Fruit fly (Drosophila melanogaster) whole organism, embryonic: ENCODE data around the gene CG43346.

Experiments
- Abd-B ChIP-seq: fragments of 200-800 bp; sonication (Bioruptor generic); optimal IDR thresholded peaks from 2 replicates; lab custom pipeline; 2018; ENCODE audit warnings: missing biosample characterization, mild to moderate bottlenecking, missing genetic modification characterization, moderate library complexity
- Atf3 ChIP-seq: fragments of 200-800 bp; sonication (Bioruptor generic); optimal IDR thresholded peaks from 3 replicates; lab custom pipeline; 2016; ENCODE audit warnings: missing biosample characterization, missing genetic modification characterization
- CG10147 ChIP-seq: fragments of 200-800 bp; sonication (Bioruptor generic); optimal IDR thresholded peaks from 2 replicates; lab custom pipeline; 2019; ENCODE audit warnings: missing biosample characterization, mild to moderate bottlenecking, missing genetic modification characterization, moderate library complexity
- CG11398 ChIP-seq: fragments of 200-800 bp; sonication (Bioruptor generic); optimal IDR thresholded peaks from 2 replicates; lab custom pipeline; 2016; ENCODE audit warnings: missing biosample characterization, missing genetic modification characterization
- CG12659 ChIP-seq: fragments of 200-800 bp; sonication (Bioruptor generic); optimal IDR thresholded peaks from 3 replicates; lab custom pipeline; 2017; ENCODE audit warnings: mild to moderate bottlenecking, missing biosample characterization, missing genetic modification reagents, missing genetic modification characterization
- CG12744 ChIP-seq: fragments of 200-800 bp; sonication (Bioruptor generic); optimal IDR thresholded peaks from 2 replicates; lab custom pipeline; 2016; ENCODE audit warnings: missing biosample characterization, missing genetic modification characterization
- CG18476 ChIP-seq: fragments of 200-800 bp; sonication (Bioruptor generic); optimal IDR thresholded peaks from 2 replicates; lab custom pipeline; 2016; ENCODE audit warnings: missing biosample characterization, mild to moderate bottlenecking, missing genetic modification characterization
- CG2116 ChIP-seq: fragments of 200-800 bp; sonication (Bioruptor generic); optimal IDR thresholded peaks from 3 replicates; lab custom pipeline; 2018; ENCODE audit warnings: missing biosample characterization, mild to moderate bottlenecking, missing genetic modification characterization
- CG31441 ChIP-seq: fragments of 200-800 bp; sonication (Bioruptor generic); IDR thresholded peaks from 2 replicates; pipeline ENCODE4 v1.3.6; 2022; ENCODE audit warnings: missing biosample characterization, missing genetic modification characterization
- CG32532 ChIP-seq: fragments of 200-800 bp; sonication (Bioruptor generic); IDR thresholded peaks from 2 replicates; pipeline ENCODE4 v1.3.6; 2022; ENCODE audit warnings: missing biosample characterization, missing genetic modification characterization
- CG34376 ChIP-seq: fragments of 200-800 bp; sonication (Bioruptor generic); optimal IDR thresholded peaks from 2 replicates; lab custom pipeline; 2018; ENCODE audit warnings: missing biosample characterization, mild to moderate bottlenecking, missing genetic modification characterization
- CG3726 ChIP-seq: fragments of 200-800 bp; sonication (Bioruptor generic); IDR thresholded peaks from 3 replicates; pipeline ENCODE4, ENCODE4 v1.3.6; 2022; ENCODE audit warnings: missing biosample characterization, missing genetic modification characterization
- CG43689 ChIP-seq: fragments of 200-800 bp; sonication (Bioruptor generic); IDR thresholded peaks from 2 replicates; pipeline ENCODE4 v1.3.6; 2022; ENCODE audit warnings: missing biosample characterization, missing genetic modification characterization
- CG4424 ChIP-seq: fragments of 200-800 bp; sonication (Bioruptor generic); optimal IDR thresholded peaks from 3 replicates; lab custom pipeline; 2016; ENCODE audit warnings: missing biosample characterization, missing genetic modification characterization
- CG7928 ChIP-seq: fragments of 200-800 bp; sonication (Bioruptor generic); optimal IDR thresholded peaks from 2 replicates; lab custom pipeline; 2017; ENCODE audit warnings: missing biosample characterization, mild to moderate bottlenecking, missing genetic modification characterization
- CG7963 ChIP-seq: fragments of 200-800 bp; sonication (Bioruptor generic); IDR thresholded peaks from 3 replicates; pipeline ENCODE4 v1.3.6; 2022; ENCODE audit warnings: missing biosample characterization, missing genetic modification characterization; ENCODE audit not compliant: partially characterized antibody
- CG8290 ChIP-seq, 3 experiments: fragments of 200-800 bp; sonication (Bioruptor generic); optimal IDR thresholded peaks; 2 replicates each; lab custom pipeline; 2016 to 2019; ENCODE audit warnings: missing biosample characterization in 3 of 3, missing genetic modification characterization in 3 of 3, mild to moderate bottlenecking in 2 of 3, moderate library complexity in 1 of 3
- CG9797 ChIP-seq: fragments of 200-800 bp; sonication (Bioruptor generic); optimal IDR thresholded peaks from 3 replicates; lab custom pipeline; 2018; ENCODE audit warnings: missing biosample characterization, mild to moderate bottlenecking, missing genetic modification characterization
- CG9817 ChIP-seq: fragments of 200-800 bp; sonication (Bioruptor generic); optimal IDR thresholded peaks from 2 replicates; lab custom pipeline; 2018; ENCODE audit warnings: missing biosample characterization, mild to moderate bottlenecking, missing genetic modification characterization, moderate library complexity
- CTCF ChIP-seq: fragments of 200-800 bp; sonication (Bioruptor generic); optimal IDR thresholded peaks from 2 replicates; lab custom pipeline; 2017; ENCODE audit warnings: missing biosample characterization, mild to moderate bottlenecking, missing genetic modification characterization, moderate library complexity
- Dfd ChIP-seq, 2 experiments: fragments of >200 bp; optimal IDR thresholded peaks; 2 replicates each; lab custom pipeline; 2017; ENCODE audit warnings: missing biosample characterization in 2 of 2, missing genetic modification characterization in 2 of 2
- Dip3 ChIP-seq: fragments of 200-800 bp; sonication (Bioruptor generic); optimal IDR thresholded peaks from 3 replicates; lab custom pipeline; 2016; ENCODE audit warnings: missing biosample characterization, missing genetic modification characterization
- E2f2 ChIP-seq: fragments of 200-800 bp; sonication (Bioruptor generic); IDR thresholded peaks from 2 replicates; pipeline ENCODE4 v1.3.6; 2022; ENCODE audit warnings: missing biosample characterization, missing genetic modification characterization
- Gsc ChIP-seq: fragments of 200-800 bp; sonication (Bioruptor generic); IDR thresholded peaks from 2 replicates; pipeline ENCODE4 v1.3.6; 2022; ENCODE audit warnings: missing biosample characterization, missing genetic modification characterization
- Gug ChIP-seq: fragments of 200-800 bp; sonication (Bioruptor generic); IDR thresholded peaks from 4 replicates; pipeline ENCODE4 v1.3.6; 2022; ENCODE audit warnings: missing biosample characterization, missing genetic modification characterization
- HmgD ChIP-seq: fragments of 200-800 bp; sonication (Bioruptor generic); optimal IDR thresholded peaks from 3 replicates; lab custom pipeline; 2016; ENCODE audit warnings: missing biosample characterization, missing genetic modification characterization
- Jarid2 ChIP-seq: fragments of 200-800 bp; sonication (Bioruptor generic); optimal IDR thresholded peaks from 3 replicates; lab custom pipeline; 2017; ENCODE audit warnings: mild to moderate bottlenecking, missing biosample characterization, missing genetic modification reagents, missing genetic modification characterization
- MBD-R2 ChIP-seq: fragments of 200-800 bp; sonication (Bioruptor generic); IDR thresholded peaks from 2 replicates; pipeline ENCODE4 v1.3.6; 2022; ENCODE audit warnings: missing biosample characterization, missing genetic modification characterization
- Neu2 ChIP-seq: fragments of 200-800 bp; sonication (Bioruptor generic); optimal IDR thresholded peaks from 3 replicates; lab custom pipeline; 2016; ENCODE audit warnings: missing biosample characterization, missing genetic modification characterization, borderline replicate concordance
- Taf1 ChIP-seq: fragments of 200-800 bp; sonication (Bioruptor generic); IDR thresholded peaks from 2 replicates; pipeline ENCODE4 v1.3.6; 2022; ENCODE audit warnings: missing biosample characterization, missing genetic modification characterization
- Trl ChIP-seq, 3 experiments: fragments of >200 bp in 2 of 3; fragments of 200-800 bp in 1 of 3; sonication (Bioruptor generic) in 1 of 3; optimal IDR thresholded peaks; 2 replicates in 1 of 3; 3 replicates in 2 of 3; lab custom pipeline; 2016 to 2017; ENCODE audit warnings: missing biosample characterization in 1 of 3, missing genetic modification characterization in 1 of 3
- bcd ChIP-seq: fragments of 200-800 bp; sonication (Bioruptor generic); optimal IDR thresholded peaks from 2 replicates; lab custom pipeline; 2017; ENCODE audit warnings: missing biosample characterization, mild to moderate bottlenecking, missing genetic modification characterization
- br ChIP-seq: fragments of >200 bp; optimal IDR thresholded peaks from 2 replicates; lab custom pipeline; 2017
- cato ChIP-seq: fragments of 200-800 bp; sonication (Bioruptor generic); optimal IDR thresholded peaks from 2 replicates; lab custom pipeline; 2016; ENCODE audit warnings: missing biosample characterization, missing genetic modification characterization, borderline replicate concordance
- dm ChIP-seq: fragments of 200-800 bp; sonication (Bioruptor generic); optimal IDR thresholded peaks from 3 replicates; lab custom pipeline; 2016; ENCODE audit warnings: missing biosample characterization, missing genetic modification characterization
- ewg ChIP-seq: fragments of 200-800 bp; sonication (Bioruptor generic); optimal IDR thresholded peaks from 3 replicates; lab custom pipeline; 2017; ENCODE audit warnings: mild to moderate bottlenecking, missing biosample characterization, missing genetic modification reagents, missing genetic modification characterization
- gcm ChIP-seq: fragments of 200-800 bp; sonication (Bioruptor generic); optimal IDR thresholded peaks from 2 replicates; lab custom pipeline; 2019; ENCODE audit warnings: missing biosample characterization, mild to moderate bottlenecking, missing genetic modification characterization, moderate library complexity
- gro ChIP-seq: fragments of 200-800 bp; sonication (Bioruptor generic); optimal IDR thresholded peaks from 2 replicates; lab custom pipeline; 2016; ENCODE audit warnings: missing biosample characterization, missing genetic modification characterization
- h ChIP-seq: fragments of >200 bp; optimal IDR thresholded peaks from 2 replicates; lab custom pipeline; 2017
- ham ChIP-seq: fragments of 200-800 bp; sonication (Bioruptor generic); IDR thresholded peaks from 2 replicates; pipeline ENCODE4 v1.3.6; 2022; ENCODE audit warnings: missing biosample characterization, missing genetic modification characterization
- ken ChIP-seq: fragments of 200-800 bp; sonication (Bioruptor generic); IDR thresholded peaks from 3 replicates; pipeline ENCODE4 v1.3.6; 2022; ENCODE audit warnings: missing biosample characterization, missing genetic modification characterization
- kni ChIP-seq: fragments of 200-800 bp; sonication (Bioruptor generic); optimal IDR thresholded peaks from 3 replicates; lab custom pipeline; 2017; ENCODE audit warnings: mild to moderate bottlenecking, missing biosample characterization, missing genetic modification reagents, missing genetic modification characterization
- mld ChIP-seq: fragments of 200-800 bp; sonication (Bioruptor generic); IDR thresholded peaks from 3 replicates; pipeline ENCODE4 v1.3.6; 2022; ENCODE audit warnings: missing biosample characterization, missing genetic modification characterization; ENCODE audit not compliant: partially characterized antibody
- nerfin-1 ChIP-seq: fragments of 200-800 bp; sonication (Bioruptor generic); optimal IDR thresholded peaks from 3 replicates; lab custom pipeline; 2019; ENCODE audit warnings: missing biosample characterization, mild to moderate bottlenecking, missing genetic modification characterization, moderate library complexity
- slou ChIP-seq: fragments of 200-800 bp; sonication (Bioruptor generic); optimal IDR thresholded peaks from 3 replicates; lab custom pipeline; 2016; ENCODE audit warnings: missing biosample characterization, missing genetic modification characterization
- tin ChIP-seq: fragments of 200-800 bp; sonication (Bioruptor generic); optimal IDR thresholded peaks from 3 replicates; lab custom pipeline; 2016; ENCODE audit warnings: missing biosample characterization, missing genetic modification characterization
- trh ChIP-seq: fragments of 200-800 bp; sonication (Bioruptor generic); optimal IDR thresholded peaks from 2 replicates; lab custom pipeline; 2016; ENCODE audit warnings: missing biosample characterization, missing genetic modification characterization
- tx ChIP-seq: fragments of 200-800 bp; sonication (Bioruptor generic); optimal IDR thresholded peaks from 2 replicates; lab custom pipeline; 2016; ENCODE audit warnings: missing biosample characterization, missing genetic modification characterization
- unc-4 ChIP-seq: fragments of 200-800 bp; sonication (Bioruptor generic); IDR thresholded peaks from 2 replicates; pipeline ENCODE4 v1.3.6; 2022; ENCODE audit warnings: missing biosample characterization, missing genetic modification characterization; ENCODE audit not compliant: partially characterized antibody

CG43346 gene

DNA sequence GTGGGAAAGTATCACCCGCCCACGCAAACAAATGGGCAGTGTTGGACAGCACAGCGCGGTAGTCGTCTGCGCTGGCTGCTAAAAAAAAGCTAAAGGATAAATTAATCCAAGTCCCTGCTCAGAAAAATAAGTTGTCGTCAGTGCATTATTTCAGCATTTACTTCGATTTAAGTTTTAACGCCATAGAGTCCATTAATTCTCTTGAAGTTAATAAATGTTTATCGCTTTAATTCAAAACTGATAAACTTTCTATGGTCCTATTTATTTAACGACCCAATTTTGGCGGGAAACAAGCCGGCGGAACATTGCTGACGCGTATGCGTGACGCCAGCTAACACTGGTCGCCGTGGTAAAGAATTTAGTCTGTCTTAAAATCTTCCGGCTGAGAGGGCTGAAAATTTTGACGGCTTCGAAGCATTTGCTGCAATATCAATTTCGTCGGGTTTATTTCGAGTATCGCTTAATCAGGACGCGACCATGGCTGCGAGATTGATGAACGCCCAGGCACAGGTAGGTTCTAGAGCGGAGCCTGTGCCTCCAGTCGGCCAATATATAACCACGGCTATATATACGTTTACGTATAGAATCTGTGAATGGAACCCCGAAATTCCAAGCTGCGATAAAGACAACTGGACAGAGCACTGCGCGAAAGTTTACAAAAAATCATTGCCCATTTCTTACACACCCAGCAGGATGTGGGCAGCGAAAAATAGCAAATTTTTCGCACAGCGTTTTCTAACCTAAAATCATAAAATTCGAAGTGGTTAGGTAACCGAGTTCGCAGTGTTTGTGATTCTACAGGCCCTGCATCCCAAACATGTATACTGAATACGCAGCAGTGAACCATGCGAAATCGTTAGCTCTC, at the start of gene CG43346, which contains the start of the genes mAcon1 and CG43345 (continued):
- TF ChIP-seq tx (GFP tag; lab: Kevin White, UChicago) (peak; percentile 83), mld (no peak), CG12744 (GFP tag; lab: Kevin White, UChicago) (peak; percentile 70), CG12659 (peak; percentile 90), Gsc (GFP tag; lab: Robert Waterston, UW) (0 out of 2 replicates have a peak, but pooled peaks have one; percentile 8), CG11398 (GFP tag; lab: Kevin White, UChicago) (peak; percentile 79), CG18476 (GFP tag; lab: Kevin White, UChicago) (peak; percentile 68), CG9797 (peak; percentile 61), tin (GFP tag; lab: Kevin White, UChicago) (peak; percentile 80), gcm (GFP tag; lab: Kevin White, UChicago) (no peak), Trl (optimal IDR thresholded peaks at IDR 0.05; lab: Kevin White, UChicago) (no peak), Trl (GFP tag; optimal IDR thresholded peaks at IDR 0.05; lab: Kevin White, UChicago) (peak; percentile 86), unc-4 (no peak), CG7928 (peak; percentile 57), Dfd (GFP tag; optimal IDR thresholded peaks at IDR 0.05; lab: Kevin White, UChicago) (no peak), dm (GFP tag; lab: Kevin White, UChicago) (peak; percentile 89), br (lab: Kevin White, UChicago) (no peak), Jarid2 (GFP tag; lab: Kevin White, UChicago) (no peak), kni (peak; percentile 79), Neu2 (GFP tag; lab: Kevin White, UChicago) (peak; percentile 45), Atf3 (GFP tag; lab: Kevin White, UChicago) (peak; percentile 79), Abd-B (GFP tag; lab: Kevin White, UChicago) (peak; percentile 89), h (no peak), Dip3 (peak; percentile 93), trh (peak; percentile 28), CG4424 (GFP tag; lab: Kevin White, UChicago) (peak; percentile 80), ham (GFP tag; lab: Robert Waterston, UW) (no peak), Gug (GFP tag; lab: Robert Waterston, UW) (peak; percentile 52; the same call in 3 of the 4 replicates), CG3726 (GFP tag; lab: Robert Waterston, UW) (no peak), CTCF (peak; percentile 21), CG9817 (tag; lab: Kevin White, UChicago) (peak; percentile 79), Taf1 (GFP tag; lab: Robert Waterston, UW) (no peak; the same call in 1 of the 2 replicates), CG34376 (GFP tag; lab: Kevin White, UChicago) (peak; percentile 89), CG10147 (GFP tag; lab: Kevin White, UChicago) (peak; percentile 81), CG43689 (no peak), CG2116 (peak; percentile 60), nerfin-1 (tag; lab: Kevin White, UChicago) (peak; percentile 71), CG7963 (GFP tag; lab: Robert Waterston, UW) (no peak), E2f2 (GFP tag; lab: Robert Waterston, UW) (peak; percentile 82), cato (GFP tag; lab: Kevin White, UChicago) (peak; percentile 70), ewg (peak; percentile 81), ken (GFP tag; lab: Robert Waterston, UW) (peak; percentile 23; the same call in 1 of the 3 replicates), gro (peak; percentile 83), HmgD (GFP tag; lab: Kevin White, UChicago) (peak; percentile 88), CG31441 (GFP tag; lab: Robert Waterston, UW) (no peak; the same call in 1 of the 2 replicates), bcd (GFP tag; lab: Kevin White, UChicago) (no peak), CG8290 (GFP tag; optimal IDR thresholded peaks at IDR 0.05; lab: Kevin White, UChicago) (peak; percentile 68), CG8290 (tag; optimal IDR thresholded peaks at IDR 0.05; lab: Kevin White, UChicago) (peak in 1 of 2 experiments; percentile 49), slou (GFP tag; lab: Kevin White, UChicago) (peak; percentile 70), CG32532 (GFP tag; lab: Robert Waterston, UW) (peak; percentile 54; the same call in 1 of the 2 replicates), MBD-R2 (GFP tag; lab: Robert Waterston, UW) (peak; percentile 76)
